Fruit fly (Drosophila melanogaster) whole organism, pupa: Measurements from ENCODE around the gene CG5776.

Experiments used
- CG10348 ChIP-seq: fragments of 200-800 bp; sonication (Bioruptor generic); IDR thresholded peaks from 2 replicates; pipeline ENCODE4 v1.3.6; 2022; ENCODE audit warnings: missing biosample characterization, missing genetic modification characterization
- CG12605 ChIP-seq: fragments of 200-800 bp; sonication (Bioruptor generic); IDR thresholded peaks from 2 replicates; pipeline ENCODE4 v1.3.6; 2022; ENCODE audit warnings: missing biosample characterization, missing genetic modification characterization
- CG13204 ChIP-seq: fragments of 200-800 bp; sonication (Bioruptor generic); optimal IDR thresholded peaks from 2 replicates; lab custom pipeline; 2018; ENCODE audit warnings: missing biosample characterization, mild to moderate bottlenecking, missing genetic modification characterization, moderate library complexity
- CG14655 ChIP-seq: fragments of 200-800 bp; sonication (Bioruptor generic); optimal IDR thresholded peaks from 3 replicates; lab custom pipeline; 2017; ENCODE audit warnings: mild to moderate bottlenecking, missing biosample characterization, missing genetic modification reagents, missing genetic modification characterization
- CG15710 ChIP-seq: fragments of 200-800 bp; sonication (Bioruptor generic); optimal IDR thresholded peaks from 2 replicates; lab custom pipeline; 2018; ENCODE audit warnings: missing biosample characterization, mild to moderate bottlenecking, missing genetic modification characterization, moderate library complexity
- CG17806 ChIP-seq: fragments of 200-800 bp; sonication (Bioruptor generic); optimal IDR thresholded peaks from 2 replicates; lab custom pipeline; 2018; ENCODE audit warnings: missing biosample characterization, mild to moderate bottlenecking, missing genetic modification characterization, moderate library complexity
- CG32121 ChIP-seq: fragments of 200-800 bp; sonication (Bioruptor generic); IDR thresholded peaks from 2 replicates; pipeline ENCODE4 v1.3.6; 2022; ENCODE audit warnings: missing biosample characterization, missing genetic modification characterization
- CG34367 ChIP-seq: fragments of 200-800 bp; sonication (Bioruptor generic); optimal IDR thresholded peaks from 2 replicates; lab custom pipeline; 2018; ENCODE audit warnings: missing biosample characterization, mild to moderate bottlenecking, missing genetic modification characterization
- CG4496 ChIP-seq: fragments of 200-800 bp; sonication (Bioruptor generic); IDR thresholded peaks from 3 replicates; pipeline ENCODE4 v1.3.6; 2022; ENCODE audit warnings: missing biosample characterization, missing genetic modification characterization
- CG8159 ChIP-seq: fragments of 200-800 bp; sonication (Bioruptor generic); optimal IDR thresholded peaks from 3 replicates; lab custom pipeline; 2018; ENCODE audit warnings: missing biosample characterization, mild to moderate bottlenecking, missing genetic modification characterization, moderate library complexity
- CG8301 ChIP-seq: fragments of 200-800 bp; sonication (Bioruptor generic); optimal IDR thresholded peaks from 2 replicates; lab custom pipeline; 2018; ENCODE audit warnings: missing biosample characterization, mild to moderate bottlenecking, missing genetic modification characterization
- CG9948 ChIP-seq: fragments of 200-800 bp; sonication (Bioruptor generic); optimal IDR thresholded peaks from 2 replicates; lab custom pipeline; 2018; ENCODE audit warnings: missing biosample characterization, mild to moderate bottlenecking, missing genetic modification characterization, moderate library complexity
- D1 ChIP-seq: fragments of 200-800 bp; sonication (Bioruptor generic); optimal IDR thresholded peaks from 2 replicates; lab custom pipeline; 2018; ENCODE audit warnings: missing biosample characterization, mild to moderate bottlenecking, missing genetic modification characterization, moderate library complexity
- EcR ChIP-seq: fragments of 200-800 bp; sonication (Bioruptor generic); optimal IDR thresholded peaks from 3 replicates; lab custom pipeline; 2019; ENCODE audit warnings: missing biosample characterization, missing genetic modification characterization, mild to moderate bottlenecking, moderate library complexity, missing genetic modification reagents
- Ets98B ChIP-seq: fragments of 200-800 bp; sonication (Bioruptor generic); IDR thresholded peaks from 2 replicates; pipeline ENCODE4 v1.3.6; 2022; ENCODE audit warnings: missing biosample characterization, missing genetic modification characterization
- Pif1A ChIP-seq: fragments of 200-800 bp; sonication (Bioruptor generic); optimal IDR thresholded peaks from 3 replicates; lab custom pipeline; 2016; ENCODE audit warnings: missing biosample characterization, missing genetic modification characterization
- Pif1B ChIP-seq: fragments of 200-800 bp; sonication (Bioruptor generic); optimal IDR thresholded peaks from 3 replicates; lab custom pipeline; 2016; ENCODE audit warnings: missing biosample characterization, missing genetic modification characterization
- Snoo ChIP-seq: fragments of 200-800 bp; sonication (Bioruptor generic); optimal IDR thresholded peaks from 3 replicates; lab custom pipeline; 2017; ENCODE audit warnings: missing biosample characterization, mild to moderate bottlenecking, missing genetic modification characterization, inconsistent platforms
- fd96Ca ChIP-seq: fragments of 200-800 bp; sonication (Bioruptor generic); IDR thresholded peaks from 3 replicates; pipeline ENCODE4 v1.3.6; 2022; ENCODE audit warnings: missing biosample characterization, missing genetic modification characterization
- gl ChIP-seq: fragments of 200-800 bp; sonication (Bioruptor generic); optimal IDR thresholded peaks from 2 replicates; lab custom pipeline; 2018; ENCODE audit warnings: missing biosample characterization, mild to moderate bottlenecking, missing genetic modification characterization
- rn ChIP-seq: fragments of 200-800 bp; sonication (Bioruptor generic); IDR thresholded peaks from 2 replicates; pipeline ENCODE4 v1.3.6; 2022; ENCODE audit warnings: missing biosample characterization, missing genetic modification characterization

Gene CG5776

DNA sequence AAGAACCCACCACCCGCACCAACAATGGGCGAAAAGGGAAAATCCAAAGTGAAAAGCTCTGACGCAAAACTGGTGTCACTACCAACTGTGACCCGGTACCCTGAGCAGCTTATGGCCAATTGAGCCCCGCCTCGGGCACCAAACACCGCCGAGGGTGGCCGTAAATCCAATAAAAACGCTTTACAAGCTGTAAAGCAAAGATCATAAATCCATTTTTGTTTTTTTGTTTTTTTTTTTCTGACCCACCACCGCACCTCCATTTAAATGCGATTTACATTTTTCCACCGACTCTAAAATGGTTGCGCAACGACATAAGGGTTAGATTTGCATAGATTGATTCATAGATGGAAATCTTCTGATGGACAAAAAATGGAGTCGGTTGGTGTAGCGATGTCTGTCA, 29.9 kb downstream of the CG5776 start:
- TF ChIP-seq CG8159 (tag; lab: Kevin White, UChicago) (no peak), CG34367 (tag; lab: Kevin White, UChicago) (no peak)

DNA sequence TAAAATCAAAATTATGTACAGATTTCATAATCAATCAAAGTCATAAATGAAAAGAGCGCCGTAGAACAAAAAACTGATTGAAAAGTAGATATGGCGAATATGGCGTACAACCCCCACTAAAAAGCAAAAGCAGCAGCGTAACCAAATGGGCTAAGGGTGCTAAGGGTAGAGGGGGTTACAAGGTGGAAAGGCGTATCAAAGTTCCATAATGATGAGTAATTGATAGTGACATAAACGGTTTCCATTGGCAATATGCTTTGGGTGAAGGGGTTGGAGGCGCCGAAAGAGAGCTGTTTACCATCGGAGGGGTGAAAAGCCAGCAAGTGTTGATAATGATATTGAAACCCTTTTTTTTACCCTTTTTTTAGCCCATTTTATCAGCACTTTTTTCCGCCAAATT, 32.0 kb downstream of the CG5776 start:
- TF ChIP-seq CG15710 (tag; lab: Kevin White, UChicago) (no peak), Pif1B (GFP tag; lab: Kevin White, UChicago) (no peak), CG9948 (tag; lab: Kevin White, UChicago) (no peak), CG12605 (no peak), CG4496 (GFP tag; lab: Robert Waterston, UW) (no peak), CG17806 (tag; lab: Kevin White, UChicago) (no peak), CG10348 (no peak), CG14655 (no peak), Snoo (no peak), CG8159 (tag; lab: Kevin White, UChicago) (no peak), CG32121 (no peak), Pif1A (GFP tag; lab: Kevin White, UChicago) (no peak), fd96Ca (GFP tag; lab: Robert Waterston, UW) (no peak), CG13204 (GFP tag; lab: Kevin White, UChicago) (no peak), rn (no peak), CG8301 (tag; lab: Kevin White, UChicago) (no peak), Ets98B (no peak), CG34367 (tag; lab: Kevin White, UChicago) (no peak), EcR (GFP tag; lab: Kevin White, UChicago) (no peak), D1 (tag; lab: Kevin White, UChicago) (no peak)

DNA sequence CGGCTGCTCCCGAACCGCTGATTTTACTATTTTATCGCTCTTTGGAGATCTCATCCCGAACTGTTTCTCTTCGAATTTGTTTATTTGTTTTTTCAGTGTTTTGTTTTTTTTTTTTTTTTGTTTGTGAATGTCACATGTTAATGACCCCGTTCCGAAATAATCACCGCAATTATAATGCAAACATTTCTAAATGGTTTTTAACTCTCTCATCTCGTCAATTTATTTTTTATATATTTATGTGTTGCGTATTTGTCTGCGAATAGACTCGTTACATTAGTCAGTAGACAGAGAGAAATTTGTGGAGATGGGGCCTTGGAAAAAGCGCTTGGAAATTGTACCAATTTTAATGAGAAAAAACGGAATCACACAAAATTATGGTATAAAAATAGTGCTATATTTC, 34.6 kb downstream of the CG5776 start, which contains the start of gene Nepl7:
Gene Nepl7, minus strand, starts transcription at position 101 of the 400 bp plus-strand sequence.
- TF ChIP-seq Pif1A (GFP tag; lab: Kevin White, UChicago): no peak
- no peak for TF ChIP-seq CG9948 (tag; lab: Kevin White, UChicago)
- TF ChIP-seq, all 21 proteins: peak for 0

DNA sequence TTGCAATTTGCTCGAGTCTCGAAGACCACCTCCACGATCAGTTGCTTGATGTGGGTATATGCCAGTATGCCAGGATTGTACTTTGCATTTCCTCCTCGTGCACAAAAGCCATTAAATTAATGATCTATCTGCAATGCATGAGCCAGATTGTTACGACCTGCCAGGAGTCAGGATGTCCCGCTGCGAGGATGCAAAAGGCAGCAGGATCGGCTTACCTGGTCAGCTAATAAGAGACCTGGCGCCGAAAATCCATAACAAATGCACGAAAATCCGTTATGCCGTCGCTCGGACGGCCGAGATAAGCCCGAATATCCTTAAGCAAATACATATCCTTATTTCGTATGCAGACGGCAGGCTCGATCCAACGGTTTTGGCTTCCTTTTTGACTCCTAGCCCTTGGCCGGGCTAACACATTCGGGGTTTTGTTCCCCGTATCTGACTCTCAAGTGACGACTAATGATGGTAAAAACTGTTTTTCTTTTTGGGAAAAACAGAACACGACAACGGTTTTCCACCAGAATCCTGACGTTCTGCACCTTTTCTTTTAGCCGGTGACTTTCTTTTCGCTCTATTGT, 38.2 kb downstream of the CG5776 start:
- no peak for TF ChIP-seq Snoo
- no peak for TF ChIP-seq CG9948 (tag; lab: Kevin White, UChicago)
- no peak for TF ChIP-seq gl (tag; lab: Kevin White, UChicago)
- TF ChIP-seq Pif1B (GFP tag; lab: Kevin White, UChicago): no peak
- TF ChIP-seq CG8301 (tag; lab: Kevin White, UChicago): no peak
- TF ChIP-seq Pif1A (GFP tag; lab: Kevin White, UChicago): no peak

DNA sequence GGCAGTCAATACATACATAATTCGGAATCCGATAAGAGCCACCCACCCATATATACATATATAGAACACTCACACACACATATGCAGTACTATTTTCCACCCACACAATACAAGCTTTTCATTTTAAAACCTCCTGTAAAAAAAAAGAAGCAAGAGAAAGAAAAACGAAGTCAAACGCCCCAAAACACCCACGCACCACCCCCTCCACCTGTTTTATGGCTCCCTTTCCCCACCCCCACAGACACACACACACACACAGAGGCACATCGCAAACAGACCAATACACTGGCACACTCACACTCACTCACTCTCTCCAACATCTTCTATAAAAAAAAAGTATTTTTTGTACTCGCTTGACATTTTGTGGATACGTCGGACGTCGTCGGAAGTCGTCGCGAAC, 46.9 kb downstream of the CG5776 start:
- no peak for TF ChIP-seq CG32121
- no peak for TF ChIP-seq gl (tag; lab: Kevin White, UChicago)
- no peak for TF ChIP-seq Pif1B (GFP tag; lab: Kevin White, UChicago)
- TF ChIP-seq CG14655: no peak
- TF ChIP-seq CG8159 (tag; lab: Kevin White, UChicago): no peak
- no peak for TF ChIP-seq CG9948 (tag; lab: Kevin White, UChicago)
- TF ChIP-seq D1 (tag; lab: Kevin White, UChicago): no peak
- TF ChIP-seq CG15710 (tag; lab: Kevin White, UChicago): no peak
- TF ChIP-seq CG17806 (tag; lab: Kevin White, UChicago): no peak
- TF ChIP-seq CG10348: no peak
- no peak for TF ChIP-seq CG8301 (tag; lab: Kevin White, UChicago)
- no peak for TF ChIP-seq rn
- no peak for TF ChIP-seq Pif1A (GFP tag; lab: Kevin White, UChicago)
- TF ChIP-seq CG13204 (GFP tag; lab: Kevin White, UChicago): no peak
- no peak for TF ChIP-seq CG12605
- no peak for TF ChIP-seq CG4496 (GFP tag; lab: Robert Waterston, UW)
- no peak for TF ChIP-seq CG34367 (tag; lab: Kevin White, UChicago)
- no peak for TF ChIP-seq Snoo
- TF ChIP-seq Ets98B: no peak

DNA sequence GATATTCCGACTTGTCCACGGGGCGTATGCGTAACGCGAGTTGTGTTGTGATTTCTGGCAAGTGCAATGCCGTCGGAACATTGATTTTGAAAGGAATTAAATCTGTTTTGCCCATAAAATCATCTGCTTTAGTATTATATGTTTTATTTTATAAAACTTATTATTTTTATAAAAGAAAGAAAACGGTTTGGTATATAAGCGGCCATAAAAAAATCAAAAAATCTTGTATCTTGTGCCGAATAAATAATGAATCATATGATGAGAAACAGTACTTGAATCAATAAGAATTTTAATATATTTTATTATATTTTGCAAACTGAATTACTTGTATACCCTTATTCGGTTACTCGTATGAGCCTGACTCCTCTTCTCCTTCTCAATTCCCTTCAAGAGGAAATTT, 47.4 kb downstream of the CG5776 start, which contains the start of gene pdm2:
Gene pdm2, plus strand, starts transcription at position 301 of the 400 bp plus-strand sequence.
- TF ChIP-seq Snoo (no peak), CG14655 (no peak), Pif1A (GFP tag; lab: Kevin White, UChicago) (no peak)

DNA sequence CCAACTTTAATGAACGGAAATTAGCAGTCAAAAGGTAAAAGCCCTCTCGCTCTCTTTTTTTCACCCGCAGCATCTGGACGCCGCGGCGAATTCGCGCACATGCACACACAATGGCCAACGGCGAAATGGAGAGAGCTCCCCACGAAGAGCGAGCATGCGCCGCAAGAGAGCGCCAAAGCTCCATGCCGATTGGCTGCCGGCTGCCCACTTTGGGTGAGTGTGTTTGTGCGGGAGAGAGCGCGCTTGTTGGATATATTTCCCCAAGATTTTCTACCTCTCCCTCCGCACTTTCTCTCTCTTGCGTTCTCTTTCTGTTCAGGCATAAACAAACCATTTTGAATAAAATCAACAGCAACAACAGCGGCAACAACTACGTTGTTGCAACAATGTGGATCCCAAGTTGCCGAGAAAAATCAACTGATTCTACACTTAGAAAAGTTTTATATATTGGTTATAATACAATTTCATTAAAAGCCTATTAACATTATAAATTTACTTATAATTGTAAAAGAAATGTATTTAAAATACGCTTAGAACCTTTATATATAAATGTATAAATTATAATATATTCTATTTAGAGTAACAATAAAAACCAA, 48.4 kb downstream of the CG5776 start:
- TF ChIP-seq D1 (tag; lab: Kevin White, UChicago) (peak; percentile 16), CG13204 (GFP tag; lab: Kevin White, UChicago) (no peak), CG8159 (tag; lab: Kevin White, UChicago) (peak; percentile 56), Pif1B (GFP tag; lab: Kevin White, UChicago) (no peak), CG14655 (peak; percentile 21)
